Fruit fly (Drosophila melanogaster) whole organism, embryonic: ENCODE data around the gene cpb.
A peak's percentile ranks its signal among the peaks of the same experiment; 100 is the strongest.

Experiments
- Antp ChIP-seq: fragments of 200-800 bp; sonication (Bioruptor generic); optimal IDR thresholded peaks from 3 replicates; lab custom pipeline; 2016; ENCODE audit warnings: missing biosample characterization, missing genetic modification characterization
- Bgb ChIP-seq: fragments of 200-800 bp; sonication (Bioruptor generic); IDR thresholded peaks from 2 replicates; pipeline ENCODE4 v1.3.6; 2022; ENCODE audit warnings: missing biosample characterization, missing genetic modification characterization; ENCODE audit not compliant: partially characterized antibody
- CG12942 ChIP-seq: fragments of 200-800 bp; sonication (Bioruptor generic); optimal IDR thresholded peaks from 3 replicates; lab custom pipeline; 2016; ENCODE audit warnings: missing biosample characterization, missing genetic modification characterization
- CG14965 ChIP-seq: fragments of 200-800 bp; sonication (Bioruptor generic); optimal IDR thresholded peaks from 2 replicates; lab custom pipeline; 2016; ENCODE audit warnings: missing biosample characterization, missing genetic modification characterization, borderline replicate concordance
- CG17359 ChIP-seq: fragments of 200-800 bp; sonication (Bioruptor generic); optimal IDR thresholded peaks from 3 replicates; lab custom pipeline; 2018; ENCODE audit warnings: missing biosample characterization, mild to moderate bottlenecking, missing genetic modification characterization, moderate library complexity
- CG18599 ChIP-seq: fragments of 200-800 bp; sonication (Bioruptor generic); optimal IDR thresholded peaks from 3 replicates; lab custom pipeline; 2017; ENCODE audit warnings: missing biosample characterization, missing genetic modification characterization, mild to moderate bottlenecking, moderate library complexity, missing genetic modification reagents
- CG2120 ChIP-seq: fragments of 200-800 bp; sonication (Bioruptor generic); optimal IDR thresholded peaks from 3 replicates; lab custom pipeline; 2016; ENCODE audit warnings: missing biosample characterization, missing genetic modification characterization
- CG30020 ChIP-seq: fragments of 200-800 bp; optimal IDR thresholded peaks from 2 replicates; lab custom pipeline; 2019; ENCODE audit warnings: missing biosample characterization, mild to moderate bottlenecking, missing genetic modification characterization, moderate library complexity
- CG31365 ChIP-seq: fragments of 200-800 bp; sonication (Bioruptor generic); optimal IDR thresholded peaks from 2 replicates; lab custom pipeline; 2018; ENCODE audit warnings: missing biosample characterization, mild to moderate bottlenecking, missing genetic modification characterization
- CG42726 ChIP-seq: fragments of 200-800 bp; sonication (Bioruptor generic); IDR thresholded peaks from 2 replicates; pipeline ENCODE4 v1.3.6; 2022; ENCODE audit warnings: missing biosample characterization, missing genetic modification characterization; ENCODE audit not compliant: partially characterized antibody
- CG6683 ChIP-seq: fragments of 200-800 bp; sonication (Bioruptor generic); optimal IDR thresholded peaks from 2 replicates; lab custom pipeline; 2017; ENCODE audit warnings: missing biosample characterization, mild to moderate bottlenecking, missing genetic modification characterization, missing genetic modification reagents
- CG7372 ChIP-seq: fragments of 200-800 bp; sonication (Bioruptor generic); IDR thresholded peaks from 2 replicates; pipeline ENCODE4 v1.3.6; 2022; ENCODE audit warnings: missing biosample characterization, missing genetic modification characterization
- CG7963 ChIP-seq: fragments of 200-800 bp; sonication (Bioruptor generic); IDR thresholded peaks from 3 replicates; pipeline ENCODE4 v1.3.6; 2022; ENCODE audit warnings: missing biosample characterization, missing genetic modification characterization; ENCODE audit not compliant: partially characterized antibody
- CG8924 ChIP-seq: fragments of 200-800 bp; optimal IDR thresholded peaks from 3 replicates; lab custom pipeline; 2019; ENCODE audit warnings: missing biosample characterization, mild to moderate bottlenecking, missing genetic modification characterization, moderate library complexity
- CoRest ChIP-seq: fragments of 200-800 bp; sonication (Bioruptor generic); optimal IDR thresholded peaks from 3 replicates; lab custom pipeline; 2018; ENCODE audit warnings: missing biosample characterization, mild to moderate bottlenecking, missing genetic modification characterization, moderate library complexity
- Dbx ChIP-seq: fragments of 200-800 bp; sonication (Bioruptor generic); IDR thresholded peaks from 3 replicates; pipeline ENCODE4 v1.3.6; 2022; ENCODE audit warnings: missing biosample characterization, missing genetic modification characterization
- Deaf1 ChIP-seq: fragments of 200-800 bp; optimal IDR thresholded peaks from 3 replicates; lab custom pipeline; 2019; ENCODE audit warnings: missing biosample characterization, mild to moderate bottlenecking, missing genetic modification characterization, moderate library complexity
- Dek ChIP-seq: fragments of 200-800 bp; sonication (Bioruptor generic); optimal IDR thresholded peaks from 3 replicates; lab custom pipeline; 2019; ENCODE audit warnings: missing biosample characterization, mild to moderate bottlenecking, missing genetic modification characterization, moderate library complexity
- Dref ChIP-seq: fragments of 200-800 bp; sonication (Bioruptor generic); IDR thresholded peaks from 2 replicates; pipeline ENCODE4 v1.3.6; 2022; ENCODE audit warnings: missing biosample characterization, missing genetic modification characterization
- Fer1 ChIP-seq: fragments of 200-800 bp; sonication (Bioruptor generic); optimal IDR thresholded peaks from 2 replicates; lab custom pipeline; 2017; ENCODE audit warnings: missing biosample characterization, mild to moderate bottlenecking, missing genetic modification characterization
- H15 ChIP-seq: fragments of 200-800 bp; sonication (Bioruptor generic); IDR thresholded peaks from 3 replicates; pipeline ENCODE4 v1.3.6; 2022; ENCODE audit warnings: missing biosample characterization, missing genetic modification characterization
- H2.0 ChIP-seq: fragments of 200-800 bp; sonication (Bioruptor generic); IDR thresholded peaks from 2 replicates; pipeline ENCODE4 v1.3.6; 2022; ENCODE audit warnings: missing biosample characterization, missing genetic modification characterization
- HLH3B ChIP-seq: fragments of 200-800 bp; sonication (Bioruptor generic); IDR thresholded peaks from 2 replicates; pipeline ENCODE4 v1.3.6; 2022; ENCODE audit warnings: missing biosample characterization, missing genetic modification characterization
- Hand ChIP-seq: fragments of 200-800 bp; sonication (Bioruptor generic); optimal IDR thresholded peaks from 2 replicates; lab custom pipeline; 2017; ENCODE audit warnings: mild to moderate bottlenecking, missing biosample characterization, missing genetic modification reagents, missing genetic modification characterization
- NC2β ChIP-seq: fragments of 200-800 bp; sonication (Bioruptor generic); optimal IDR thresholded peaks from 2 replicates; lab custom pipeline; 2016; ENCODE audit warnings: missing biosample characterization, missing genetic modification characterization
- NFAT ChIP-seq: fragments of 200-800 bp; sonication (Bioruptor generic); IDR thresholded peaks from 2 replicates; pipeline ENCODE4 v1.3.6; 2022; ENCODE audit warnings: missing biosample characterization, missing genetic modification characterization
- Sox100B ChIP-seq: fragments of 200-800 bp; sonication (Bioruptor generic); optimal IDR thresholded peaks from 3 replicates; lab custom pipeline; 2018; ENCODE audit warnings: missing biosample characterization, mild to moderate bottlenecking, missing genetic modification characterization
- Stat92E ChIP-seq, 3 experiments: fragments of >200 bp in 2 of 3; fragments of 200-800 bp in 1 of 3; sonication (Bioruptor generic) in 1 of 3; optimal IDR thresholded peaks; 2 replicates each; lab custom pipeline; 2017 to 2019; ENCODE audit warnings: missing biosample characterization in 3 of 3, missing genetic modification characterization in 3 of 3, mild to moderate bottlenecking in 1 of 3, moderate library complexity in 1 of 3
- Taf1 ChIP-seq: fragments of 200-800 bp; sonication (Bioruptor generic); IDR thresholded peaks from 2 replicates; pipeline ENCODE4 v1.3.6; 2022; ENCODE audit warnings: missing biosample characterization, missing genetic modification characterization
- Usf ChIP-seq: fragments of 200-800 bp; sonication (Bioruptor generic); optimal IDR thresholded peaks from 2 replicates; lab custom pipeline; 2017; ENCODE audit warnings: missing genotype, missing biosample characterization, missing genetic modification characterization
- YL-1 ChIP-seq: fragments of 200-800 bp; sonication (Bioruptor generic); optimal IDR thresholded peaks from 3 replicates; lab custom pipeline; 2017; ENCODE audit warnings: missing biosample characterization, mild to moderate bottlenecking, missing genetic modification characterization
- amos ChIP-seq: fragments of 200-800 bp; sonication (Bioruptor generic); IDR thresholded peaks from 2 replicates; pipeline ENCODE4 v1.3.6; 2022; ENCODE audit warnings: missing biosample characterization, missing genetic modification characterization; ENCODE audit not compliant: partially characterized antibody
- ash1 ChIP-seq: fragments of 200-800 bp; sonication (Bioruptor generic); optimal IDR thresholded peaks from 2 replicates; lab custom pipeline; 2018; ENCODE audit warnings: missing biosample characterization, mild to moderate bottlenecking, missing genetic modification characterization
- br ChIP-seq: fragments of >200 bp; optimal IDR thresholded peaks from 2 replicates; lab custom pipeline; 2017
- cad ChIP-seq: fragments of >200 bp; optimal IDR thresholded peaks from 2 replicates; lab custom pipeline; 2017; ENCODE audit warnings: missing biosample characterization, missing genetic modification characterization
- chm ChIP-seq: fragments of 200-800 bp; sonication (Bioruptor generic); IDR thresholded peaks from 2 replicates; pipeline ENCODE4 v1.3.6; 2022; ENCODE audit warnings: missing biosample characterization, missing genetic modification characterization
- crol ChIP-seq: fragments of 200-800 bp; sonication (Bioruptor generic); IDR thresholded peaks from 2 replicates; pipeline ENCODE4 v1.3.6; 2022; ENCODE audit warnings: missing biosample characterization, missing genetic modification characterization
- fd3F ChIP-seq: fragments of 200-800 bp; sonication (Bioruptor generic); optimal IDR thresholded peaks from 2 replicates; lab custom pipeline; 2018; ENCODE audit warnings: missing biosample characterization, mild to moderate bottlenecking, missing genetic modification characterization, moderate library complexity
- inv ChIP-seq: fragments of 200-800 bp; sonication (Bioruptor generic); IDR thresholded peaks from 2 replicates; pipeline ENCODE4 v1.3.6; 2022; ENCODE audit warnings: missing biosample characterization, missing genetic modification characterization; ENCODE audit not compliant: partially characterized antibody
- lab ChIP-seq: fragments of 200-800 bp; sonication (Bioruptor generic); optimal IDR thresholded peaks from 3 replicates; lab custom pipeline; 2017; ENCODE audit warnings: missing biosample characterization, missing genetic modification characterization, mild to moderate bottlenecking, moderate library complexity, missing genetic modification reagents
- lola ChIP-seq, 3 experiments: fragments of >200 bp in 2 of 3; fragments of 200-800 bp in 1 of 3; sonication (Bioruptor generic) in 1 of 3; optimal IDR thresholded peaks; 2 replicates each; lab custom pipeline; 2017 to 2019; ENCODE audit warnings: missing biosample characterization in 3 of 3, missing genetic modification characterization in 3 of 3, mild to moderate bottlenecking in 1 of 3, moderate library complexity in 1 of 3
- lov ChIP-seq, 2 experiments: fragments of 200-800 bp in 1 of 2; fragments of >200 bp in 1 of 2; sonication (Bioruptor generic) in 1 of 2; IDR thresholded peaks in 1 of 2; optimal IDR thresholded peaks in 1 of 2; 2 replicates in 1 of 2; 3 replicates in 1 of 2; pipeline versions ENCODE4 v1.3.6 to Lab custom; 2017 to 2022; ENCODE audit warnings: missing biosample characterization in 1 of 2, missing genetic modification characterization in 1 of 2
- mirr ChIP-seq: fragments of 200-800 bp; sonication (Bioruptor generic); optimal IDR thresholded peaks from 3 replicates; lab custom pipeline; 2018; ENCODE audit warnings: missing biosample characterization, mild to moderate bottlenecking, missing genetic modification characterization
- pb ChIP-seq: fragments of 200-800 bp; sonication (Bioruptor generic); optimal IDR thresholded peaks from 3 replicates; lab custom pipeline; 2016; ENCODE audit warnings: missing biosample characterization, missing genetic modification characterization
- salm ChIP-seq: fragments of 200-800 bp; sonication (Bioruptor generic); optimal IDR thresholded peaks from 2 replicates; lab custom pipeline; 2018; ENCODE audit warnings: missing biosample characterization, mild to moderate bottlenecking, missing genetic modification characterization
- sim ChIP-seq: fragments of 200-800 bp; sonication (Bioruptor generic); IDR thresholded peaks from 2 replicates; pipeline ENCODE4 v1.3.6; 2022; ENCODE audit warnings: missing biosample characterization, missing genetic modification characterization
- tll ChIP-seq, 2 experiments: fragments of 200-800 bp in 1 of 2; fragments of >200 bp in 1 of 2; sonication (Bioruptor generic) in 1 of 2; optimal IDR thresholded peaks; 2 replicates each; lab custom pipeline; 2017 to 2019; ENCODE audit warnings: missing biosample characterization in 2 of 2, missing genetic modification characterization in 2 of 2, mild to moderate bottlenecking in 1 of 2, moderate library complexity in 1 of 2
- usp ChIP-seq: fragments of >200 bp; optimal IDR thresholded peaks from 2 replicates; lab custom pipeline; 2017; ENCODE audit warnings: missing biosample characterization, missing genetic modification characterization

cpb gene

dm6 chr2L:1737057-1737581 is 32.4 kb downstream of the cpb start (continued):
- peak; percentile 64 for TF ChIP-seq Deaf1 (tag; lab: Kevin White, UChicago)
- TF ChIP-seq amos (GFP tag; lab: Robert Waterston, UW): peak; percentile 25; the same call in 1 of the 2 replicates
- peak; percentile 12 for TF ChIP-seq CG30020 (tag; lab: Kevin White, UChicago)
- TF ChIP-seq inv (GFP tag; lab: Robert Waterston, UW): no peak
- TF ChIP-seq Fer1 (GFP tag; lab: Kevin White, UChicago): peak; percentile 81
- TF ChIP-seq Hand (GFP tag; lab: Kevin White, UChicago): peak; percentile 14
- no peak for TF ChIP-seq YL-1 (GFP tag; lab: Kevin White, UChicago)
- 0 out of 2 replicates have a peak, but pooled peaks have one; percentile 34 for TF ChIP-seq NFAT (GFP tag; lab: Robert Waterston, UW)
- TF ChIP-seq H15 (GFP tag; lab: Robert Waterston, UW): peak; percentile 76
- TF ChIP-seq Sox100B (GFP tag; lab: Kevin White, UChicago): peak; percentile 87
- TF ChIP-seq salm (tag; lab: Kevin White, UChicago): peak; percentile 64
- TF ChIP-seq lov (optimal IDR thresholded peaks at IDR 0.05; lab: Kevin White, UChicago): no peak
- TF ChIP-seq lov (GFP tag; IDR thresholded peaks at IDR 0.05; lab: Robert Waterston, UW): peak; percentile 78; the same call in 2 of the 3 replicates
- TF ChIP-seq CG8924 (tag; lab: Kevin White, UChicago): peak; percentile 87
- TF ChIP-seq HLH3B (GFP tag; lab: Robert Waterston, UW): peak; percentile 84
- TF ChIP-seq CoRest (tag; lab: Kevin White, UChicago): peak; percentile 87
- TF ChIP-seq lab: peak; percentile 88
- peak; percentile 68; the same call in 1 of the 2 replicates for TF ChIP-seq CG42726 (GFP tag; lab: Robert Waterston, UW)
- peak; percentile 58; the same call in 1 of the 2 replicates for TF ChIP-seq Taf1 (GFP tag; lab: Robert Waterston, UW)
- peak; percentile 72 for TF ChIP-seq NC2β (GFP tag; lab: Kevin White, UChicago)
- peak; percentile 44 for TF ChIP-seq CG31365 (tag; lab: Kevin White, UChicago)
- peak; percentile 40 for TF ChIP-seq mirr (GFP tag; lab: Kevin White, UChicago)
- TF ChIP-seq cad (GFP tag; lab: Kevin White, UChicago): no peak
- TF ChIP-seq Dek (tag; lab: Kevin White, UChicago): peak; percentile 73
- TF ChIP-seq CG6683 (GFP tag; lab: Kevin White, UChicago): peak; percentile 73
- 0 out of 2 replicates have a peak, but pooled peaks have one; percentile 23 for TF ChIP-seq crol (GFP tag; lab: Robert Waterston, UW)
- peak; percentile 87 for TF ChIP-seq CG18599 (GFP tag; lab: Kevin White, UChicago)
- TF ChIP-seq ash1 (GFP tag; lab: Kevin White, UChicago): no peak
- TF ChIP-seq CG7963 (GFP tag; lab: Robert Waterston, UW): peak; percentile 9; the same call in 1 of the 3 replicates
- peak; percentile 20 for TF ChIP-seq CG14965 (GFP tag; lab: Kevin White, UChicago)
- TF ChIP-seq Dref (GFP tag; lab: Robert Waterston, UW): no peak
- TF ChIP-seq Stat92E (GFP tag; optimal IDR thresholded peaks at IDR 0.05; lab: Kevin White, UChicago): peak in 1 of 3 experiments; percentile 26
- peak in 1 of 2 experiments; percentile 47 for TF ChIP-seq tll (GFP tag; optimal IDR thresholded peaks at IDR 0.05; lab: Kevin White, UChicago)
- TF ChIP-seq Usf (GFP tag; lab: Kevin White, UChicago): peak; percentile 68
- peak; percentile 81 for TF ChIP-seq pb
- no peak for TF ChIP-seq usp (GFP tag; lab: Kevin White, UChicago)
- 0 out of 2 replicates have a peak, but pooled peaks have one; percentile 49 for TF ChIP-seq Bgb (GFP tag; lab: Robert Waterston, UW)
- peak; percentile 94 for TF ChIP-seq CG2120 (GFP tag; lab: Kevin White, UChicago)
- peak; percentile 93 for TF ChIP-seq CG17359
- peak; percentile 78; the same call in 2 of the 3 replicates for TF ChIP-seq Dbx (GFP tag; lab: Robert Waterston, UW)
- peak; percentile 90 for TF ChIP-seq Antp (GFP tag; lab: Kevin White, UChicago)
- no peak; the same call in 1 of the 2 replicates for TF ChIP-seq chm (GFP tag; lab: Robert Waterston, UW)
- TF ChIP-seq lola (GFP tag; optimal IDR thresholded peaks at IDR 0.05; lab: Kevin White, UChicago): peak in 1 of 3 experiments; percentile 80
- TF ChIP-seq H2.0 (GFP tag; lab: Robert Waterston, UW): peak; percentile 85
- TF ChIP-seq sim (GFP tag; lab: Robert Waterston, UW): peak; percentile 60
- TF ChIP-seq CG12942 (GFP tag; lab: Kevin White, UChicago): peak; percentile 92
- TF ChIP-seq fd3F (GFP tag; lab: Kevin White, UChicago): peak; percentile 76
- no peak for TF ChIP-seq br
- TF ChIP-seq CG7372 (GFP tag; lab: Robert Waterston, UW): peak; percentile 64
